Fruit fly (Drosophila melanogaster) S2 (cell line): ENCODE data around the gene ctp.
A peak's percentile ranks its signal among the peaks of the same experiment; 100 is the strongest.

Experiments used
- CG8478 ChIP-seq: fragments of >200 bp; optimal IDR thresholded peaks from 2 replicates; lab custom pipeline; 2018
- CTCF ChIP-seq, 2 experiments: fragments of >200 bp; optimal IDR thresholded peaks; 2 replicates each; lab custom pipeline; 2018

ctp gene

DNA sequence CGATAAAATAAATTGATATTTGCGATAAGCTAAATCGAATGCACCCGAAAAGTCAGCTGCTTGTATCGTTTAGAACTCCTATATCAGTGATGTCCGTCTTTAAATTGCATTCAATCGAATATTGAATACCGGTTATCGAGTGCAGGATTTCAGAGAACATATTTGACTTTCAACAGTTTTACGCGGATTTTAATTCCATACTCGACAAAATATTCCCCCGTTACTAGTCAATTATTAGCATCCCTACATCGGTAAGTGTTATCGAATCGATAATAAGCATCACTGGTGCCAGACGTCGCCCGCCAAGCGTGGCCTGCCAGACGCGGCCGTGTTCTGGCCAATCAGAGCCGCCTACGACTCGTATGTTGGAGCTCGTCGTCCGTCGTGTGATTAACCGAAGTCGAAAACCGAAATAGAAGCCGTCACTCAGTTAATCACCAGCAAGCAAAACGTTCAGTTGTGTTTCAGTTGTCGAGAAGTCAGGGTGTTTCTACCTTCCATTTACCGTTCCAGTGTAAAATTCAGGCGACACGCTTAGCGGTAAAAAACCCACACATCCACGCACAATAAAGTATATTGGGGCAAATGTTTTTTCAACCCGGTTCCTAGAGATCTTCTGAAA is at the start of gene ctp:
Gene ctp, plus strand, starts transcription at position 23 of the 622 bp plus-strand sequence.
- TF ChIP-seq CG8478 (lab: Kevin White, UChicago) (no peak), CTCF (optimal IDR thresholded peaks at IDR 0.05; lab: Kevin White, UChicago) (no peak)

DNA sequence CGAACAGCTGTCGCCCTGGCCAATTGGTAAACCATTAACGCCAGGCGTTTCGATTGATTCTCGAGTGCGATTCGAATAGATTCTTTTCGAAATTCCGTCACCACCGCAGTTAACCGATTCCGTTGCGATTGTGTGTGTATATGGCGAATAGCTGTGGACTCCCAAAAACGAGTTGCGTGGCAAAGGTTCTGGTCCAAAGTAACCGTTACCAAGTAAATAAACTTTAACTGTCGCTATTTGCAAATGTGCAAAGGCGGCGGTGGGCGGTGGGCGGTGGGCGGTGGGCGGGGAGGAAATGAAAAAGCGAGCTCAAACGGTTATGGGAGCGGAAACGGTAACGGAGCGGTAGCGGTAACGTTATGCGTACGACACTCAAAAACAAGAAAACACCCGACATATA is 43.7 kb upstream of the ctp start, which contains the start of gene CG3081:
Gene CG3081, minus strand, starts transcription at position 101 of the 400 bp plus-strand sequence.
- TF ChIP-seq CTCF (optimal IDR thresholded peaks at IDR 0.05; lab: Kevin White, UChicago): no peak
- no peak for TF ChIP-seq CG8478 (lab: Kevin White, UChicago)

DNA sequence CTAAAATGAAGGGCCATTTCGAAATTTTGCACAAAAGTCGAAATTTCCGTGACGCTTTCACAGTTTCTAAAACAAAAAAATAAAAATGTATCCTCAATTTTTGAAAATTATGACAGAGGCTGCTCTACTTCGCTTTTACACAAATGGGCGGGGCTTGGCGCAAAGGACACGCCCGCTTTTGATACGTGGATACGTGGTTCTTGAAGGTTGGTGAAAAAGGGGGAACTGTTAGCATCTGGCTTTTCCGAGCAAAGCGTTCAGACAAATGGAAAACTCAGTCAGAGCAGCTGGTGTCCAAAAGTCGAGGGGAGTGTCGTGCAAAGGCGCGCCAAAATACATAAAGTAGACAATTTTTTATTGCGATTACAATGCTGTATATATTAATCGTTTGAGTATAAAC is 42.8 kb upstream of the ctp start, which contains the start of gene CG3062:
Gene CG3062, minus strand, starts transcription at position 101 of the 400 bp plus-strand sequence.
- no peak for TF ChIP-seq CTCF (optimal IDR thresholded peaks at IDR 0.05; lab: Kevin White, UChicago)
- no peak for TF ChIP-seq CG8478 (lab: Kevin White, UChicago)

DNA sequence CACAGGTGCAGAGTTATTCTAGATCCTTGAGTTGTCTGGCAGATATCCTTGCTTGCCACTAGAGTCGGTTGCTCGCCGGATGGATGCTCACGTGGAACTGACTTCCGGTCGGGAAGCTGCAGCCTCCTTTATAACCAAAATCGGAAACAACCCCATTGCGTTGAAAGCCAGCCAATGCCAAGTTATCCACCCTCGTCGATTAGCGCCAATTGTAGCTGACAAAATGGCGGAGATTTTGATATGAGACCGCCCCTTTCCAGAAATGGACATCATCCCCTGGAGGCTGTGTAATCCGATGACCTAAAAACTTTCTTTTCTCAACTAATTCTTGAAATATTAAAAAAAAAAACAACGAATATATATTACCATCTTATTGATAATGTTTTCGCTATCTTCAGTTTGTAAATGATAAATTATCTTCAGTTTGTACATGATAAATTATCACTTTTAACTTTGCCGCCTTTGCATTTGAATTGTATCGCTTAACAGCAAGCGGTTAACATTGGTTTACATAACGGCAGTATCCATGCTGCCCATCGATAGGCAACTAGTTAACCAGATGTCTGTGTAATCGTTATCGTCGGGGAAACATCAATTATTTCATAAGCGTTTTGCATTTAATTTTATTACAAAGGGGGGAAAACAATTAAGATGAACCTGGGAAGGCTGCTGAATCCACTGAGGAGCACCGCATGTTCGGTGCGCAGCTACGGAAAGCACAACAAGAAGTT is 40.1 kb upstream of the ctp start, which contains the start of the genes HLH4C and mRpL30:
Gene HLH4C, minus strand, starts transcription at position 99 of the 731 bp plus-strand sequence.
Gene mRpL30, plus strand, starts transcription at position 556 of the 731 bp plus-strand sequence.
- TF ChIP-seq CTCF (optimal IDR thresholded peaks at IDR 0.05; lab: Kevin White, UChicago) (no peak), CG8478 (lab: Kevin White, UChicago) (no peak)

DNA sequence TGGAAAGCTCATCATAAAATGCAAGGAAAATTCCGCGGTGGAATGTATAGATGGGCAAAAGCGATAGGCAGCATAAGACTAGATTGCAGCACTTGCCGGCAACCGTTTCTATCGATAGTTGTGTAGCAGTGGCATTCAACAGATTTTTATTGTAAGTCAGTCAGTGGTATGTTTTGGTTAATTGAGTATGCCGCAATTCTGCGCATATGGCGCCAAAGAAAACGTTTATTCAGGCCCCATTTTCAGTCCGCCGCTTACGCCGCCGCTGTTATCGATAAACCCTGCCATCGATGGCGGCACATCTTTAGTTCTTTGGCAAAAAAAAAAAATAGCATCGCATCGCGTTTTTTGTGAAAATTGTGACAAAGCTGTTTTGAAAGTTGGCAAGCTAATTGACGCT is 37.8 kb upstream of the ctp start, which contains the start of the genes Cbp80 and Torsin:
Gene Cbp80, plus strand, starts transcription at position 265 of the 400 bp plus-strand sequence.
Gene Torsin, minus strand, starts transcription at position 282 of the 400 bp plus-strand sequence.
- TF ChIP-seq CTCF (optimal IDR thresholded peaks at IDR 0.05; lab: Kevin White, UChicago) (no peak), CG8478 (lab: Kevin White, UChicago) (no peak)

DNA sequence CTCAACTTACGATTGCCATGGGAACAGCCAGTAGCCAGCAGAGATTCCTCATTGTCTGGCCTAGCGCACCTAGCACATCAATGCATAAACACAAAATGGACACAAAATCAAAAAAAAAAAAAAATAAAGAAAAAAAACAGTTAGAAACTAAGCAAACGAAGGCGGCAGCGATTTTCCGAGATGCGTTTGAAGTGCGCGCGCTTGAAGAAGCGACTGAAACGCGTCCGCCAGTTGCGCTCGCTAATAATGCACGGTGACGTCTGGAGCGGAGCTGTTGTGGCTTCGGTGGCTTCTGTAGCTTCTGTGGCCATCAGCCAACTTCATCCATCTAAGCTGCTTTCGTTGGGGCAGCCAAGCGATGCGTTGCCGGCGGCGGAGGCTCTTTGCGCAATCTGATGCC is 33.2 kb upstream of the ctp start, which contains the start of gene CG15473:
Gene CG15473, minus strand, starts transcription at position 101 of the 400 bp plus-strand sequence.
- TF ChIP-seq CG8478 (lab: Kevin White, UChicago): no peak
- TF ChIP-seq CTCF (optimal IDR thresholded peaks at IDR 0.05; lab: Kevin White, UChicago): no peak

DNA sequence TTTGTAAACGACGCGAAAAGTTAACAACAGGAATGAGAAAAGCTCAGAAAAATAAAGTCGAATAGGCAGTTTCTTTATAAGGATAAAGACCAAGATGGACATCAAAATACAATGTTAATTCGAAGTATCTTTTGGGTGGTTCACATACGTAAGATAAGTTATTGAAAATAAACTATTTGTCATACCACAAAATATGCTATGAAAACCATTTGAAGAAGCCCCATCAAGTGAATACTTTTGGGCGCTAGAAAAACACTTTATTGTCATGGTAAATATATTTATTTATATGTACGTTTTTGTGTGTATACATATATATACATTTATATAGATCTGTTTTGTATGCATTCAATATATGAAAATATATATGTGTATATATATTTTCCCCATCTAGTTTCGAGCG is 29.7 kb upstream of the ctp start:
- no peak for TF ChIP-seq CTCF (optimal IDR thresholded peaks at IDR 0.05; lab: Kevin White, UChicago)
- no peak for TF ChIP-seq CG8478 (lab: Kevin White, UChicago)

DNA sequence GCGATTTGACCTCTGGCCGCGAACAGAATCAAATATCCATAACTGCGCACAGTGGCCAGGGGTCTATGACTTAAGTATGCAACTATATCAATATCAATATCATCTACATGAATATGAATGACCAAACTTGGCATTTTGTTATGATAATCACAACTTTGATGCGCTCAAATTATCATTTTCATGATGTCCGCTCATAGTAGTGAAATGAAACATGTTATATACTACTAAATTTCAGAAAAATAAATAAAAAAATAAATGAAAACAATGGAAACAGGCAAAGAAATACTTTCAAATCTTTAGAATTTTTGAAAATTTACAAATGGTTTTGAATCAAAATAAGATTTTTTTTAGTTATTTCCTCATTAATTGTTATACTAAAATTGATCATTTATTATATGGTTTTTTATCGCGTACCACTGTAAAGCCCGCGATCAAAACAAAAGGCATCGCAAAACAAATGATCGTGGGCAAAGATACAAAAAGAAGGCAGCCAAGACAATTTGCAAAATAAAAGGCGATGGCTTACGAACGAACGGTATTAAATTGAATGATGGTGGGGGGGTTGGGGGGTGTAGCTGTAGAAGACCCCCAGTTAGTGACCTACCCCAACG is 26.9 kb upstream of the ctp start:
- TF ChIP-seq CTCF (optimal IDR thresholded peaks at IDR 0.05; lab: Kevin White, UChicago) (no peak), CG8478 (lab: Kevin White, UChicago) (no peak)

DNA sequence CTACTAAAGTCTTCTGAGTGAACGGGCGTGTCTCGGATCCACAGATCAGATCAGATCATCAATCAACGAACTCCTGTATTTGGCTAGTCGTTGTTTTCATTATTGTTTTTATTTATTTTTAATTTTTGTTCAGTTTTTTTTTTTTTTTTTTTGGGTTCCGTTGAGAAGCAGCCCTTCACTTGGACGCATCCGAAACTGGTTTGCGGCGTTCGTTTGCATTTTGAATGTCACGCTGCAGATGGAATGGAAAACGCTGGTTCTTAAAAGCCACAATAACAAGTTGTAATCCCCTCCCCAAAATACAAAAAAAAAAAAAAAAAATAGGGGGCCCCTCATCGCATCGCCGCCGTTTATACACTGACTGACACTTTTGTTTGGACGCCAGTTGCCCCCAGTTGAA is 23.5 kb upstream of the ctp start:
- TF ChIP-seq CTCF (optimal IDR thresholded peaks at IDR 0.05; lab: Kevin White, UChicago) (no peak), CG8478 (lab: Kevin White, UChicago) (no peak)

DNA sequence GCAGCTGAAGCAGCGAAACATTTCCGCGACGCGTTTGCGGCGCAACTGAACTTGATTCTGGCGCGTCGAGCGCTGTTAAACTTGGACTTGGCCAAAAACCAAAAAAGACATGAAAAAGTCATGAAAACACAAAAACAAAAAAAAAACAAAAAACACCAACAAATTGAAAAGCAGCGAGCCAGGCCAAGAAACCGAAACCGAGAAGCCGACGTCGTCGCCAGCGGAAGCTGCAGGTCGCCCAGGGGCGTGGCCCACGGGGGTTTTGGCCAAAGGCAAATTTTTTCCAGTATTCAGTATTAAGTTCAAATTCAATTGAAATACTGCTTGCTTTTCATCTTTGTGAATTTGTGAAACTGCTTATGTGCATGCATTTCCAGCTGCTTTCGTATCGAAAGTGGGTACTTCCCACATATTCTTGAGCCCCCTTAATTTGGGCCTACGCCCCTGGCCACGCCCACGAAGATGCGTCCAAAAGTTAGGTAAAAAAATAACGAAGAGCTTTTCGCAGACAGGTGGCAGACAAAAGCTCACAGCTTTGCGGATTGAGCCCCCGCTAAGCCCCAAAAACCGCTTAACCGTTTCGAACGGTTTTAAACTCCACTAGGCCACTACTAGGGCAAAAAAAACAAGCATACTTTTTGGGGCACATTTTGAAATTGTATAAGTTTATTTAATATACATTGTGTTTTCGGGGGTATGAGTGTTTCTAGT is 20.8 kb upstream of the ctp start, which contains the start of gene CG3009:
Gene CG3009, minus strand, starts transcription at position 51 of the 711 bp plus-strand sequence.
- TF ChIP-seq CG8478 (lab: Kevin White, UChicago) (no peak), CTCF (optimal IDR thresholded peaks at IDR 0.05; lab: Kevin White, UChicago) (peak; percentile 36 to 59)

DNA sequence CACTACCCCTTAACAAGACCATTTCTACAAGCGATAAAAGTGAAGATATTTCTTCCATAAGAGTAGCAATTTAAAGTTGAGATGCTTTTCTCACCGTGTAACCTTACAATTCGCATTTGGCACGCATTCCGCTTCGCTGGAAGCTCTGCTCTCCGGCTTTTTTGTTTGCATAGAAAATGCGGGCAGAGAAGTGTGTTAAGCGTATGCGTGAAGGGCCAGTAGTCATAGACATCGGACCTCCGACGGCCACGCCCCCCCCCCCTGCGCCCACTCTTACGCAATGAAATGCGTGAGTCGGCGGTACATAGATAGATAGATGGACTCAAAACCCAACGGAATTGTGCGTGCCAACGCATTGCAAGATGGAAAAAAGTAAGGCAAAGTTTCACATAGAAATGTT is 18.2 kb upstream of the ctp start:
- no peak for TF ChIP-seq CTCF (optimal IDR thresholded peaks at IDR 0.05; lab: Kevin White, UChicago)
- TF ChIP-seq CG8478 (lab: Kevin White, UChicago): no peak

DNA sequence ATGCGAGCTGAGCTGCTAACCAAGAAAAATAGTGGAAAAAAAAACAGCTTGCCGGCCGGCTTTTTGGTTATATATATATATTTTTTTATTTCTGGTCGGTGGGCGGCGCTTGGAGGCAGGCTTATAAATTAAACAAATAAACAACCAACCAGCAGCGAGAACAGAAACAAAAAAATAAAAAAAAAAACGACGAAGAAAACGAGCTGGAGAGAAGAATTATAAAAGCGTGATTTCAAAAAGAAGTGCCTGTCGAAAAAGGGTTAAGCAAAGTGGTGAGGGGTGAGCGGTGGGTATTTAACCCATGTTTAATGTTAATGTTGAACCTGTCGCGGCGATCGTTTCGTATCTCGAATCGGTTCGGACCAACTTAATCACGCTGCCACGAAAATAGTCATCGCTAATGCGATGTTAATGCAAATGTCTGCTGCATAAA is 16.4 kb upstream of the ctp start:
- TF ChIP-seq CTCF (optimal IDR thresholded peaks at IDR 0.05; lab: Kevin White, UChicago) (no peak), CG8478 (lab: Kevin White, UChicago) (no peak)

DNA sequence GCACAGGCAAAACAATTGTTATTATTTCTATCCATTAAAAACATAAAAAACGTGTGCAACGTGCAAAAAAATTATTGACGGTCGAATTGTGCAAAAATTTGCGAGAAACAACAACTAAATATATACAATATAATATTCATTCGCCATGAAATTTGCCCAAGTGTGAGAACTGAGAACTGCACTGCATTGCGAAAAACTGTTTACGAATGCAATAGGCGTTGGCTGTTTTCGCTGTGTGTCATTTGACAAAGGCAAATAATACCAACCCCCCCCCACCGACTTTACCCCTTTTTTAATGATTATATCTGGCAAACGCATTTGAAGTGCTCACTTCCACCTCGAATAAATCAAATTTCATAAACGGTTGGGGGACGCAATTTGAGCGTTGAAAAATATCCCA is 12.5 kb upstream of the ctp start:
- TF ChIP-seq CTCF (optimal IDR thresholded peaks at IDR 0.05; lab: Kevin White, UChicago) (no peak), CG8478 (lab: Kevin White, UChicago) (no peak)

DNA sequence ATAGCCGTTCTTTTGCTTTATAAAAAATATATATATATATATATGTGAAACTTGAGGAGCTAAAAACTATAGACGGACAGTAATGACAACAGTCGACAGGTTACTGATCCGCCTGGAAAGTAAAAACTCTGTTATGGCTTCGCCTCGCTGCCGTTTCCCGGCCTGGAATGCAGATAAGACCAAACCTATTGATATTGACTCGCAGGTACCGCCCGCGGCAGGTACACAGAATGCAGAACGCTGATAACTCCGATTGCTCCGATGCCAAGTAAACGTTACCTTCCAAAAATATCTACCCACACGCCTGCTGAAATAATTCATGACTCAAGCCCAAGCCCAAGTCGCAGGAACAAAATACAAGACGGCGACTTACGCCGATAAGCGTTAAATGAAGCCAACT is 10.2 kb upstream of the ctp start:
- no peak for TF ChIP-seq CG8478 (lab: Kevin White, UChicago)
- TF ChIP-seq CTCF (optimal IDR thresholded peaks at IDR 0.05; lab: Kevin White, UChicago): no peak
